Fruit fly (Drosophila melanogaster) whole organism, embryonic: ENCODE results near the gene CG31287.

Experiments used
- Ada2b ChIP-seq: fragments of 200-800 bp; sonication (Bioruptor generic); IDR thresholded peaks from 2 replicates; pipeline ENCODE4 v1.3.6; 2022; ENCODE audit warnings: missing biosample characterization, missing genetic modification characterization
- Atf-2 ChIP-seq: fragments of 200-800 bp; sonication (Bioruptor generic); optimal IDR thresholded peaks from 2 replicates; lab custom pipeline; 2016; ENCODE audit warnings: missing biosample characterization, missing genetic modification characterization
- C15 ChIP-seq: fragments of 200-800 bp; sonication (Bioruptor generic); IDR thresholded peaks from 3 replicates; pipeline ENCODE4 v1.3.6; 2022; ENCODE audit warnings: missing biosample characterization, missing genetic modification characterization
- CG12071 ChIP-seq: fragments of 200-800 bp; sonication (Bioruptor generic); optimal IDR thresholded peaks from 3 replicates; lab custom pipeline; 2018; ENCODE audit warnings: missing biosample characterization, mild to moderate bottlenecking, missing genetic modification characterization
- CG1233 ChIP-seq: fragments of 200-800 bp; sonication (Bioruptor generic); optimal IDR thresholded peaks from 4 replicates; lab custom pipeline; 2018; ENCODE audit warnings: missing biosample characterization, mild to moderate bottlenecking, missing genetic modification characterization
- CG12769 ChIP-seq: fragments of 200-800 bp; sonication (Bioruptor generic); optimal IDR thresholded peaks from 2 replicates; lab custom pipeline; 2019; ENCODE audit warnings: missing biosample characterization, mild to moderate bottlenecking, missing genetic modification characterization, moderate library complexity
- CG13123 ChIP-seq: fragments of 200-800 bp; sonication (Bioruptor generic); optimal IDR thresholded peaks from 2 replicates; lab custom pipeline; 2016; ENCODE audit warnings: missing biosample characterization, missing genetic modification characterization
- CG13287 ChIP-seq: fragments of 200-800 bp; sonication (Bioruptor generic); IDR thresholded peaks from 2 replicates; pipeline ENCODE4 v1.3.6; 2022; ENCODE audit warnings: missing biosample characterization, missing genetic modification characterization; ENCODE audit not compliant: partially characterized antibody
- CG14014 ChIP-seq: fragments of 200-800 bp; sonication (Bioruptor generic); IDR thresholded peaks from 2 replicates; pipeline ENCODE4 v1.3.6; 2022; ENCODE audit warnings: missing biosample characterization, missing genetic modification characterization
- CG18262 ChIP-seq: fragments of 200-800 bp; optimal IDR thresholded peaks from 3 replicates; lab custom pipeline; 2019; ENCODE audit warnings: missing biosample characterization, mild to moderate bottlenecking, missing genetic modification characterization, moderate library complexity
- CG2678 ChIP-seq: fragments of 200-800 bp; sonication (Bioruptor generic); optimal IDR thresholded peaks from 3 replicates; lab custom pipeline; 2019; ENCODE audit warnings: missing biosample characterization, mild to moderate bottlenecking, missing genetic modification characterization, moderate library complexity
- CG3065 ChIP-seq: fragments of 200-800 bp; sonication (Bioruptor generic); optimal IDR thresholded peaks from 2 replicates; lab custom pipeline; 2016; ENCODE audit warnings: missing biosample characterization, missing genetic modification characterization
- CG34224 ChIP-seq: fragments of 200-800 bp; sonication (Bioruptor generic); IDR thresholded peaks from 3 replicates; pipeline ENCODE4 v1.3.6; 2022; ENCODE audit warnings: missing biosample characterization, missing genetic modification characterization; ENCODE audit not compliant: partially characterized antibody
- CG4424 ChIP-seq: fragments of 200-800 bp; sonication (Bioruptor generic); optimal IDR thresholded peaks from 3 replicates; lab custom pipeline; 2016; ENCODE audit warnings: missing biosample characterization, missing genetic modification characterization
- CG9609 ChIP-seq: fragments of 200-800 bp; sonication (Bioruptor generic); optimal IDR thresholded peaks from 3 replicates; lab custom pipeline; 2016; ENCODE audit warnings: missing biosample characterization, missing genetic modification characterization
- CG9727 ChIP-seq: fragments of 200-800 bp; sonication (Bioruptor generic); optimal IDR thresholded peaks from 3 replicates; lab custom pipeline; 2017; ENCODE audit warnings: missing biosample characterization, mild to moderate bottlenecking, missing genetic modification characterization
- Dip3 ChIP-seq: fragments of 200-800 bp; sonication (Bioruptor generic); optimal IDR thresholded peaks from 3 replicates; lab custom pipeline; 2016; ENCODE audit warnings: missing biosample characterization, missing genetic modification characterization
- Doc2 ChIP-seq: fragments of 200-800 bp; sonication (Bioruptor generic); IDR thresholded peaks from 2 replicates; pipeline ENCODE4 v1.3.6; 2022; ENCODE audit warnings: missing biosample characterization, missing genetic modification characterization
- Dp ChIP-seq: fragments of 200-800 bp; sonication (Bioruptor generic); optimal IDR thresholded peaks from 2 replicates; lab custom pipeline; 2018; ENCODE audit warnings: missing biosample characterization, mild to moderate bottlenecking, missing genetic modification characterization, moderate library complexity
- Fer2 ChIP-seq: fragments of 200-800 bp; sonication (Bioruptor generic); optimal IDR thresholded peaks from 2 replicates; lab custom pipeline; 2018; ENCODE audit warnings: missing biosample characterization, mild to moderate bottlenecking, missing genetic modification characterization, moderate library complexity
- Hmr ChIP-seq: fragments of 200-800 bp; sonication (Bioruptor generic); optimal IDR thresholded peaks from 3 replicates; lab custom pipeline; 2017; ENCODE audit warnings: mild to moderate bottlenecking, missing biosample characterization, missing genetic modification reagents, missing genetic modification characterization
- Hsf ChIP-seq: fragments of 200-800 bp; sonication (Bioruptor generic); optimal IDR thresholded peaks from 3 replicates; lab custom pipeline; 2016; ENCODE audit warnings: missing biosample characterization, missing genetic modification characterization
- Jarid2 ChIP-seq: fragments of 200-800 bp; sonication (Bioruptor generic); optimal IDR thresholded peaks from 3 replicates; lab custom pipeline; 2017; ENCODE audit warnings: mild to moderate bottlenecking, missing biosample characterization, missing genetic modification reagents, missing genetic modification characterization
- MESR4 ChIP-seq: fragments of 200-800 bp; sonication (Bioruptor generic); optimal IDR thresholded peaks from 2 replicates; lab custom pipeline; 2018; ENCODE audit warnings: missing biosample characterization, mild to moderate bottlenecking, missing genetic modification characterization, moderate library complexity
- MTF-1 ChIP-seq: fragments of 200-800 bp; sonication (Bioruptor generic); optimal IDR thresholded peaks from 2 replicates; lab custom pipeline; 2018; ENCODE audit warnings: missing biosample characterization, mild to moderate bottlenecking, missing genetic modification characterization, borderline replicate concordance
- Meics ChIP-seq: fragments of 200-800 bp; sonication (Bioruptor generic); optimal IDR thresholded peaks from 2 replicates; lab custom pipeline; 2017; ENCODE audit warnings: missing biosample characterization, mild to moderate bottlenecking, missing genetic modification characterization
- Sry-δ ChIP-seq: fragments of 200-800 bp; sonication (Bioruptor generic); optimal IDR thresholded peaks from 2 replicates; lab custom pipeline; 2016; ENCODE audit warnings: missing biosample characterization, missing genetic modification characterization
- TFAM ChIP-seq: fragments of 200-800 bp; sonication (Bioruptor generic); optimal IDR thresholded peaks from 2 replicates; lab custom pipeline; 2017; ENCODE audit warnings: missing biosample characterization, missing genetic modification characterization, inconsistent platforms
- Taf1 ChIP-seq: fragments of 200-800 bp; sonication (Bioruptor generic); IDR thresholded peaks from 2 replicates; pipeline ENCODE4 v1.3.6; 2022; ENCODE audit warnings: missing biosample characterization, missing genetic modification characterization
- YL-1 ChIP-seq: fragments of 200-800 bp; sonication (Bioruptor generic); optimal IDR thresholded peaks from 3 replicates; lab custom pipeline; 2017; ENCODE audit warnings: missing biosample characterization, mild to moderate bottlenecking, missing genetic modification characterization
- az2 ChIP-seq: fragments of 200-800 bp; sonication (Bioruptor generic); optimal IDR thresholded peaks from 3 replicates; lab custom pipeline; 2016; ENCODE audit warnings: missing biosample characterization, missing genetic modification characterization
- bab2 ChIP-seq: fragments of 200-800 bp; sonication (Bioruptor generic); optimal IDR thresholded peaks from 2 replicates; lab custom pipeline; 2016; ENCODE audit warnings: missing biosample characterization, missing genetic modification characterization
- btn ChIP-seq: fragments of 200-800 bp; sonication (Bioruptor generic); optimal IDR thresholded peaks from 2 replicates; lab custom pipeline; 2016; ENCODE audit warnings: missing biosample characterization, missing genetic modification characterization
- chif ChIP-seq, 2 experiments: fragments of 200-800 bp; sonication (Bioruptor generic); optimal IDR thresholded peaks; 3 replicates each; lab custom pipeline; 2016; ENCODE audit warnings: missing biosample characterization in 2 of 2, missing genetic modification characterization in 2 of 2
- da ChIP-seq: fragments of 200-800 bp; sonication (Bioruptor generic); optimal IDR thresholded peaks from 2 replicates; lab custom pipeline; 2016; ENCODE audit warnings: missing biosample characterization, missing genetic modification characterization
- en ChIP-seq: fragments of 200-800 bp; sonication (Bioruptor generic); optimal IDR thresholded peaks from 2 replicates; lab custom pipeline; 2016; ENCODE audit warnings: missing biosample characterization, missing genetic modification characterization
- exex ChIP-seq: fragments of 200-800 bp; sonication (Bioruptor generic); optimal IDR thresholded peaks from 4 replicates; lab custom pipeline; 2018; ENCODE audit warnings: missing biosample characterization, mild to moderate bottlenecking, missing genetic modification characterization, moderate library complexity
- ftz-f1 ChIP-seq: fragments of 200-800 bp; sonication (Bioruptor generic); optimal IDR thresholded peaks from 2 replicates; lab custom pipeline; 2016; ENCODE audit warnings: missing biosample characterization, missing genetic modification characterization
- grau ChIP-seq: fragments of 200-800 bp; optimal IDR thresholded peaks from 3 replicates; lab custom pipeline; 2019; ENCODE audit warnings: missing biosample characterization, mild to moderate bottlenecking, missing genetic modification characterization, moderate library complexity
- inv ChIP-seq: fragments of 200-800 bp; sonication (Bioruptor generic); IDR thresholded peaks from 2 replicates; pipeline ENCODE4 v1.3.6; 2022; ENCODE audit warnings: missing biosample characterization, missing genetic modification characterization; ENCODE audit not compliant: partially characterized antibody
- jigr1 ChIP-seq: fragments of 200-800 bp; sonication (Bioruptor generic); IDR thresholded peaks from 3 replicates; pipeline ENCODE4 v1.3.6; 2022; ENCODE audit warnings: missing biosample characterization, missing genetic modification characterization
- lov ChIP-seq, 2 experiments: fragments of 200-800 bp in 1 of 2; fragments of >200 bp in 1 of 2; sonication (Bioruptor generic) in 1 of 2; IDR thresholded peaks in 1 of 2; optimal IDR thresholded peaks in 1 of 2; 2 replicates in 1 of 2; 3 replicates in 1 of 2; pipeline versions ENCODE4 v1.3.6 to Lab custom; 2017 to 2022; ENCODE audit warnings: missing biosample characterization in 1 of 2, missing genetic modification characterization in 1 of 2
- mirr ChIP-seq: fragments of 200-800 bp; sonication (Bioruptor generic); optimal IDR thresholded peaks from 3 replicates; lab custom pipeline; 2018; ENCODE audit warnings: missing biosample characterization, mild to moderate bottlenecking, missing genetic modification characterization
- pfk ChIP-seq: fragments of 200-800 bp; sonication (Bioruptor generic); optimal IDR thresholded peaks from 2 replicates; lab custom pipeline; 2018; ENCODE audit warnings: missing biosample characterization, mild to moderate bottlenecking, missing genetic modification characterization, moderate library complexity
- prd ChIP-seq, 3 experiments: fragments of >200 bp in 2 of 3; fragments of 200-800 bp in 1 of 3; sonication (Bioruptor generic) in 1 of 3; optimal IDR thresholded peaks in 2 of 3; IDR thresholded peaks in 1 of 3; 2 replicates in 2 of 3; 3 replicates in 1 of 3; pipeline versions ENCODE4 v1.3.6 to Lab custom; 2017 to 2022; ENCODE audit warnings: missing biosample characterization in 1 of 3, missing genetic modification characterization in 1 of 3
- ro ChIP-seq: fragments of 200-800 bp; sonication (Bioruptor generic); IDR thresholded peaks from 2 replicates; pipeline ENCODE4 v1.3.6; 2022; ENCODE audit warnings: missing biosample characterization, missing genetic modification characterization
- run ChIP-seq: fragments of 200-800 bp; sonication (Bioruptor generic); optimal IDR thresholded peaks from 3 replicates; lab custom pipeline; 2018; ENCODE audit warnings: missing biosample characterization, mild to moderate bottlenecking, missing genetic modification characterization
- schlank ChIP-seq: fragments of 200-800 bp; sonication (Bioruptor generic); optimal IDR thresholded peaks from 2 replicates; lab custom pipeline; 2018; ENCODE audit warnings: missing biosample characterization, mild to moderate bottlenecking, missing genetic modification characterization

The CG31287 gene

DNA sequence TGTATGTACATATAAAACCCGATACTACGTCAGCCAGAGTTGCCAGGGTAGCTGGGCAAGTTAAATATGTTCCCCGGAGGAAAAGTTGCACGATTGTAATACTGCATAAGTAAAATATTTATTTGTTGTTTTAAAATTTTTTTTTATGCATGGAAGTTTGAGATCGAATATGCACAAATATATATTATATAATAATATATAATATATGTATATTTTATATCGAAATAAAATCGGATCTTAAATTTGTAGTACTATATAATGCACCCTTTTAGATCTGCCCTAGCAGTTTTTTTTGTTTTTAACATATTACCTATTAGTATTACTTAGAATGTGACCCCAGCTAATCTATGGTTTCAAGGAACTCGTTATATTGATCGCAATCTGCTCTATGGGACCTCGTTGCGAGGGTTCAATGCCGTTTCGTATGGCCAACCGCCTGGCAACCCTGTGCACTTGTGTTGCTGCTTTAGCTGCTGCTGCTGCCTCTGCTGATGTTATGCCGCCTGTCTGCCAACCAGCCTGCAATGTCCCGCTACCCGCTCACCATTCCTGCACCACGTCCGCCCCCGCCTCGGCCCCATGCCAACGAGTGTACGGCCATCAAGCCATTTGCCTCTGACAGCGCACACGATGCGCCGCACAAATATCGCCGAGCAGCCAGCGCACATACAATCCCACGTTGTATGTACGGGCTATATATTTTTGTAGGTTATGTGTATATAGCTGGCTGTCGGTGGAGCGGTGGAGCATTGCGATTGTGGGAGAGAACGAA lies 33.0 kb downstream of the CG31287 start (continued):
- TF ChIP-seq C15 (GFP tag; lab: Robert Waterston, UW) (no peak), CG12071 (GFP tag; lab: Kevin White, UChicago) (peak; percentile 18), CG34224 (GFP tag; lab: Robert Waterston, UW) (no peak), Hsf (GFP tag; lab: Kevin White, UChicago) (peak; percentile 59), MTF-1 (GFP tag; lab: Kevin White, UChicago) (peak; percentile 22), mirr (GFP tag; lab: Kevin White, UChicago) (peak; percentile 90), CG13123 (GFP tag; lab: Kevin White, UChicago) (peak; percentile 40), Fer2 (tag; lab: Kevin White, UChicago) (peak; percentile 75), grau (peak; percentile 90), CG18262 (tag; lab: Kevin White, UChicago) (peak; percentile 97), schlank (tag; lab: Kevin White, UChicago) (peak; percentile 10), CG9727 (GFP tag; lab: Kevin White, UChicago) (peak; percentile 98), Sry-δ (GFP tag; lab: Kevin White, UChicago) (no peak), YL-1 (GFP tag; lab: Kevin White, UChicago) (peak; percentile 97), exex (no peak), Dip3 (GFP tag; lab: Kevin White, UChicago) (peak; percentile 54), pfk (GFP tag; lab: Kevin White, UChicago) (peak; percentile 81), TFAM (GFP tag; lab: Kevin White, UChicago) (no peak), CG4424 (GFP tag; lab: Kevin White, UChicago) (peak; percentile 88), CG12769 (tag; lab: Kevin White, UChicago) (peak; percentile 99), chif (GFP tag; optimal IDR thresholded peaks at IDR 0.05; lab: Kevin White, UChicago) (peak; percentile 10 to 58), Jarid2 (GFP tag; lab: Kevin White, UChicago) (peak; percentile 64), Taf1 (GFP tag; lab: Robert Waterston, UW) (no peak), CG13287 (GFP tag; lab: Robert Waterston, UW) (no peak), ftz-f1 (GFP tag; lab: Kevin White, UChicago) (peak; percentile 98), jigr1 (no peak), CG1233 (GFP tag; lab: Kevin White, UChicago) (peak; percentile 92), inv (GFP tag; lab: Robert Waterston, UW) (no peak), Meics (GFP tag; lab: Kevin White, UChicago) (peak; percentile 97), bab2 (GFP tag; lab: Kevin White, UChicago) (peak; percentile 47), prd (optimal IDR thresholded peaks at IDR 0.05; lab: Kevin White, UChicago) (no peak), prd (GFP tag; IDR thresholded peaks at IDR 0.05; lab: Robert Waterston, UW) (no peak), Hmr (peak; percentile 95), lov (optimal IDR thresholded peaks at IDR 0.05; lab: Kevin White, UChicago) (no peak), lov (GFP tag; IDR thresholded peaks at IDR 0.05; lab: Robert Waterston, UW) (no peak), CG2678 (tag; lab: Kevin White, UChicago) (peak; percentile 98), CG9609 (GFP tag; lab: Kevin White, UChicago) (peak; percentile 61), btn (GFP tag; lab: Kevin White, UChicago) (no peak), Atf-2 (peak; percentile 50), Dp (GFP tag; lab: Kevin White, UChicago) (no peak), CG14014 (GFP tag; lab: Robert Waterston, UW) (no peak), az2 (GFP tag; lab: Kevin White, UChicago) (peak; percentile 87), run (tag; lab: Kevin White, UChicago) (peak; percentile 79), Doc2 (no peak), Ada2b (GFP tag; lab: Robert Waterston, UW) (no peak), ro (GFP tag; lab: Robert Waterston, UW) (no peak), CG3065 (GFP tag; lab: Kevin White, UChicago) (peak; percentile 65), MESR4 (GFP tag; lab: Kevin White, UChicago) (no peak), da (GFP tag; lab: Kevin White, UChicago) (peak; percentile 33), en (no peak)
